Fruit fly (Drosophila melanogaster): ENCODE data around the gene CG33494.

dm6 chr3R:25518584-25518983 lies 23.6 kb upstream of the CG33494 start:
- TF ChIP-seq CG14711 (tag; optimal IDR thresholded peaks at IDR 0.05) (no peak), tj (GFP tag; optimal IDR thresholded peaks at IDR 0.05) (no peak), ovo (GFP tag; optimal IDR thresholded peaks at IDR 0.05) (no peak), CG12768 (GFP tag; optimal IDR thresholded peaks at IDR 0.05) (no peak), kay (GFP tag; ENCODE audit: borderline replicate concordance) (no peak), CG11617 (GFP tag; optimal IDR thresholded peaks at IDR 0.05) (no peak), CG7045 (GFP tag; optimal IDR thresholded peaks at IDR 0.05) (no peak), CG7101 (tag; optimal IDR thresholded peaks at IDR 0.05) (no peak), cic (GFP tag; optimal IDR thresholded peaks at IDR 0.05) (no peak), bab1 (GFP tag; optimal IDR thresholded peaks at IDR 0.05) (no peak), CG5204 (GFP tag; optimal IDR thresholded peaks at IDR 0.05) (no peak), pad (GFP tag; optimal IDR thresholded peaks at IDR 0.05) (no peak), Mnt (GFP tag; optimal IDR thresholded peaks at IDR 0.05) (no peak)

Measured in whole organism, adult.